Worm (Caenorhabditis elegans) whole organism, L3 larva: ENCODE measurements around the gene F46G10.4.

Experiments used
- R02D3.7 ChIP-seq: fragments of 150-350 bp; optimal IDR thresholded peaks from 2 replicates; lab custom pipeline; 2014; ENCODE audit warnings: missing biosample characterization, missing genetic modification characterization
- ZK546.5 ChIP-seq: sonication (generic microtip); optimal IDR thresholded peaks from 2 replicates; lab custom pipeline; 2017; ENCODE audit warnings: missing biosample characterization, missing genetic modification characterization
- aly-2 ChIP-seq: fragments of 150-350 bp; optimal IDR thresholded peaks from 2 replicates; lab custom pipeline; 2014; ENCODE audit warnings: missing biosample characterization, missing genetic modification characterization
- ama-1 ChIP-seq: fragments of 150-350 bp; optimal IDR thresholded peaks from 2 replicates; lab custom pipeline; 2018
- ceh-16 ChIP-seq: sonication (generic microtip); optimal IDR thresholded peaks from 2 replicates; lab custom pipeline; 2017; ENCODE audit warnings: missing biosample characterization, missing genetic modification characterization
- ceh-28 ChIP-seq: fragments of 150-350 bp; optimal IDR thresholded peaks from 2 replicates; lab custom pipeline; 2014; ENCODE audit warnings: missing biosample characterization, missing genetic modification reagents, missing genetic modification characterization
- ceh-82 ChIP-seq: fragments of 150-350 bp; optimal IDR thresholded peaks from 2 replicates; lab custom pipeline; 2014; ENCODE audit warnings: missing biosample characterization, missing genetic modification characterization
- ceh-9 ChIP-seq: sonication (generic microtip); optimal IDR thresholded peaks from 2 replicates; lab custom pipeline; 2018; ENCODE audit warnings: missing biosample characterization, missing genetic modification characterization
- daf-12 ChIP-seq: fragments of 150-350 bp; optimal IDR thresholded peaks from 2 replicates; lab custom pipeline; 2014; ENCODE audit warnings: missing biosample characterization, missing genetic modification reagents, missing genetic modification characterization
- egl-27 ChIP-seq: sonication (generic microtip); optimal IDR thresholded peaks from 4 replicates; lab custom pipeline; 2017; ENCODE audit warnings: missing biosample characterization, missing genetic modification reagents, missing genetic modification characterization
- egl-5 ChIP-seq: fragments of 150-350 bp; optimal IDR thresholded peaks from 2 replicates; lab custom pipeline; 2017; ENCODE audit warnings: missing biosample characterization, missing genetic modification reagents, missing genetic modification characterization, inconsistent platforms
- elt-1 ChIP-seq: fragments of 150-350 bp; optimal IDR thresholded peaks from 2 replicates; lab custom pipeline; 2014; ENCODE audit warnings: missing biosample characterization, missing genetic modification characterization
- elt-2 ChIP-seq: sonication (generic microtip); optimal IDR thresholded peaks from 2 replicates; lab custom pipeline; 2016; ENCODE audit warnings: missing genetic modification reagents, mild to moderate bottlenecking, missing genetic modification characterization, missing compliant biosample characterization
- elt-3 ChIP-seq, 3 experiments: fragments of 150-350 bp in 1 of 3; sonication (generic microtip) in 2 of 3; optimal IDR thresholded peaks; 2 replicates in 2 of 3; 4 replicates in 1 of 3; lab custom pipeline; 2014 to 2017; ENCODE audit warnings: missing biosample characterization in 3 of 3, missing genetic modification characterization in 3 of 3
- eor-1 ChIP-seq, 2 experiments: fragments of 150-350 bp; optimal IDR thresholded peaks; 2 replicates each; lab custom pipeline; 2014 to 2018; ENCODE audit warnings: missing biosample characterization in 2 of 2, missing genetic modification characterization in 2 of 2
- fkh-10 ChIP-seq: sonication (generic microtip); optimal IDR thresholded peaks from 2 replicates; lab custom pipeline; 2017; ENCODE audit warnings: missing biosample characterization, missing genetic modification reagents, missing genetic modification characterization
- fkh-2 ChIP-seq: fragments of 150-350 bp; optimal IDR thresholded peaks from 2 replicates; lab custom pipeline; 2014; ENCODE audit warnings: missing biosample characterization, missing genetic modification reagents, missing genetic modification characterization
- fos-1 ChIP-seq: fragments of 150-350 bp; optimal IDR thresholded peaks from 2 replicates; lab custom pipeline; 2014; ENCODE audit warnings: missing biosample characterization, missing genetic modification characterization
- hmg-11 ChIP-seq: sonication (generic microtip); optimal IDR thresholded peaks from 2 replicates; lab custom pipeline; 2016; ENCODE audit warnings: missing genetic modification characterization, missing compliant biosample characterization
- jun-1 ChIP-seq: fragments of 150-350 bp; optimal IDR thresholded peaks from 2 replicates; lab custom pipeline; 2014; ENCODE audit warnings: missing biosample characterization, missing genetic modification reagents, missing genetic modification characterization
- lin-15B ChIP-seq: fragments of 150-350 bp; optimal IDR thresholded peaks from 2 replicates; lab custom pipeline; 2014; ENCODE audit warnings: missing biosample characterization, missing genetic modification characterization
- lin-39 ChIP-seq: fragments of 150-350 bp; optimal IDR thresholded peaks from 2 replicates; lab custom pipeline; 2018; ENCODE audit warnings: missing biosample characterization, missing genetic modification reagents, missing genetic modification characterization
- lsy-12 ChIP-seq: sonication (generic microtip); optimal IDR thresholded peaks from 2 replicates; lab custom pipeline; 2016; ENCODE audit warnings: mild to moderate bottlenecking, missing genetic modification characterization, missing compliant biosample characterization
- mdl-1 ChIP-seq: fragments of 150-350 bp; optimal IDR thresholded peaks from 2 replicates; lab custom pipeline; 2014; ENCODE audit warnings: missing biosample characterization, missing genetic modification characterization
- mml-1 ChIP-seq: fragments of 150-350 bp; sonication (generic microtip); optimal IDR thresholded peaks from 3 replicates; lab custom pipeline; 2014; ENCODE audit warnings: missing biosample characterization, missing genetic modification characterization
- nfya-1 ChIP-seq: sonication (generic microtip); optimal IDR thresholded peaks from 2 replicates; lab custom pipeline; 2017; ENCODE audit warnings: missing genetic modification characterization, mild to moderate bottlenecking, missing compliant biosample characterization, antibody characterized with exemption, moderate library complexity; ENCODE audit not compliant: insufficient read depth
- nhr-11 ChIP-seq: fragments of 150-350 bp; optimal IDR thresholded peaks from 2 replicates; lab custom pipeline; 2014; ENCODE audit warnings: missing biosample characterization, missing genetic modification characterization
- nhr-12 ChIP-seq: fragments of 150-350 bp; optimal IDR thresholded peaks from 2 replicates; lab custom pipeline; 2014; ENCODE audit warnings: missing biosample characterization, missing genetic modification characterization
- nhr-23 ChIP-seq: fragments of 150-350 bp; optimal IDR thresholded peaks from 2 replicates; lab custom pipeline; 2014; ENCODE audit warnings: missing biosample characterization, missing genetic modification reagents, missing genetic modification characterization
- nhr-237 ChIP-seq: fragments of 150-350 bp; optimal IDR thresholded peaks from 2 replicates; lab custom pipeline; 2014; ENCODE audit warnings: missing biosample characterization, missing genetic modification characterization
- nhr-25 ChIP-seq: sonication (generic microtip); optimal IDR thresholded peaks from 2 replicates; lab custom pipeline; 2017; ENCODE audit warnings: missing biosample characterization, missing genetic modification characterization
- nhr-28 ChIP-seq: fragments of 150-350 bp; optimal IDR thresholded peaks from 2 replicates; lab custom pipeline; 2014; ENCODE audit warnings: missing biosample characterization, missing genetic modification characterization
- nhr-43 ChIP-seq: sonication (generic microtip); optimal IDR thresholded peaks from 2 replicates; lab custom pipeline; 2016; ENCODE audit warnings: mild to moderate bottlenecking, missing genetic modification characterization, missing compliant biosample characterization; ENCODE audit not compliant: poor library complexity, severe bottlenecking
- nhr-67 ChIP-seq: fragments of 150-350 bp; optimal IDR thresholded peaks from 2 replicates; lab custom pipeline; 2014; ENCODE audit warnings: missing biosample characterization, missing genetic modification characterization
- nhr-76 ChIP-seq: fragments of 150-350 bp; sonication (generic microtip); optimal IDR thresholded peaks from 5 replicates; lab custom pipeline; 2014; ENCODE audit warnings: missing biosample characterization, missing genetic modification characterization
- nhr-77 ChIP-seq: fragments of 150-350 bp; optimal IDR thresholded peaks from 2 replicates; lab custom pipeline; 2014; ENCODE audit warnings: missing biosample characterization, missing genetic modification characterization
- pha-4 ChIP-seq: fragments of 150-350 bp; optimal IDR thresholded peaks from 2 replicates; lab custom pipeline; 2014; ENCODE audit warnings: missing biosample characterization, missing genetic modification reagents, missing genetic modification characterization
- pqm-1 ChIP-seq: fragments of 150-350 bp; optimal IDR thresholded peaks from 2 replicates; lab custom pipeline; 2017; ENCODE audit warnings: missing biosample characterization, missing genetic modification characterization, inconsistent platforms
- sea-2 ChIP-seq: fragments of 150-350 bp; sonication (generic microtip); optimal IDR thresholded peaks from 4 replicates; lab custom pipeline; 2014; ENCODE audit warnings: missing biosample characterization, missing genetic modification reagents, missing genetic modification characterization
- skn-1 ChIP-seq: fragments of 150-350 bp; optimal IDR thresholded peaks from 2 replicates; lab custom pipeline; 2014; ENCODE audit warnings: missing biosample characterization, missing genetic modification characterization
- snpc-4 ChIP-seq: fragments of 150-350 bp; optimal IDR thresholded peaks from 2 replicates; lab custom pipeline; 2014; ENCODE audit warnings: missing biosample characterization, missing genetic modification characterization
- tbx-2 ChIP-seq: sonication (generic microtip); optimal IDR thresholded peaks from 2 replicates; lab custom pipeline; 2016; ENCODE audit warnings: mild to moderate bottlenecking, missing genetic modification characterization, missing compliant biosample characterization
- unc-39 ChIP-seq: sonication (generic microtip); optimal IDR thresholded peaks from 4 replicates; lab custom pipeline; 2017; ENCODE audit warnings: missing biosample characterization, missing genetic modification characterization
- unc-62 ChIP-seq: fragments of 150-350 bp; sonication (generic microtip); optimal IDR thresholded peaks from 4 replicates; lab custom pipeline; 2014; ENCODE audit warnings: missing biosample characterization, missing genetic modification reagents, missing genetic modification characterization
- zag-1 ChIP-seq: fragments of 150-350 bp; optimal IDR thresholded peaks from 2 replicates; lab custom pipeline; 2014; ENCODE audit warnings: missing biosample characterization, missing genetic modification characterization
- ztf-11 ChIP-seq: fragments of 150-350 bp; optimal IDR thresholded peaks from 2 replicates; lab custom pipeline; 2014; ENCODE audit warnings: missing biosample characterization, missing genetic modification characterization
- ztf-4 ChIP-seq: fragments of 150-350 bp; optimal IDR thresholded peaks from 2 replicates; lab custom pipeline; 2014; ENCODE audit warnings: missing biosample characterization, missing genetic modification characterization

Gene F46G10.4

DNA sequence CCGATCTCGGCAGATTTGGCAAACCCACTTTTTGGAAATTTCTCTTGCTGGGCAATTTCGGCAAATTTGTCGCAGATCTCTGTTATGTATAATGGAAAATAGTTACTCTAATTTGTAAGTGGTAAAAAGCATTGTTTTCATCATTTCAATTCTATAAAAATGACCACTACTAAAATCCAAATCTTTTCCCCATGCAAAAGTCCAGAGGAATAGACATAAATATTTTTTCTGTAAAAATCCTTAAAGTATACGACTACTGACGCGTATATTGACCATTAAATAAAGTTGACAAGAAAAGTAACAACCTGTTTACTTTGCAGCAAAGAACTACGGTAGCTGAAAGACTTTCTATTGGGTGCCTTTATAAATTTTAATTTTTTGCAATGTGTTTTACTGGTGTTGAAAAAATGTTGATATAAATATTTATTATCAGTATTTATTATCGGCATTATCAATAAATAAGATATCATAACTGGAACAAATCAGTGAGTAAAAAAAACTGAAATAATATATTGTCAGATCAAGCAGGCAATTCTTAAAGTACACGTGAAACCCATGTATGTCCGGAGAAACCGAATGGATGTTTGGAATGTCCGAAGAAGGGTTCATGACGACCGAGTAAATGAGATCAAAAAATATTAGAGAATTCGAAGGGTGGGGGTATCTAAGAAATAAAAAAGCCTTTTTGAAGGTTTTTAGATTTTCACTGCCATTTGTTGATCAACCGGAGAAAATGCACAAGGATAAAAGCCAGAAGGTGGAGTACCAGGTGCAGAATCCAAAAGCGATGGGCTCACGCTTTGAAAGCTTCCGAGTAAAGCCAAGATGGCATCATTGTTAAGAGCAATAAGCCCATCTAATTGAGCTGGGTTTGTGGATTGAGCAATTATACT lies 15.6 kb downstream of the F46G10.4 start:
- TF ChIP-seq nhr-28 (tag; lab: Kevin White, UChicago) (peak; percentile 54), fkh-2 (no peak), elt-2 (tag; lab: Kevin White, UChicago) (peak; percentile 32), pqm-1 (tag; lab: Kevin White, UChicago) (peak; percentile 79), mml-1 (tag; lab: Kevin White, UChicago) (no peak), sea-2 (GFP tag; lab: Kevin White, UChicago) (no peak), nhr-11 (no peak), ceh-9 (no peak), jun-1 (tag; lab: Kevin White, UChicago) (no peak), ceh-28 (no peak), elt-1 (tag; lab: Kevin White, UChicago) (no peak), eor-1 (tag; optimal IDR thresholded peaks at IDR 0.05; lab: Kevin White, UChicago) (peak in 1 of 2 experiments; percentile 36), nhr-67 (tag; lab: Kevin White, UChicago) (peak; percentile 46), snpc-4 (tag; lab: Kevin White, UChicago) (no peak), nhr-25 (no peak), zag-1 (tag; lab: Kevin White, UChicago) (no peak), egl-5 (tag; lab: Kevin White, UChicago) (no peak), pha-4 (tag; lab: Kevin White, UChicago) (peak; percentile 34), nhr-23 (tag; lab: Kevin White, UChicago) (peak; percentile 31), fos-1 (tag; lab: Kevin White, UChicago) (no peak), elt-3 (tag; optimal IDR thresholded peaks at IDR 0.05; lab: Kevin White, UChicago) (peak in 1 of 3 experiments; percentile 67), nhr-77 (tag; lab: Kevin White, UChicago) (no peak), ama-1 (lab: Kevin White, UChicago) (peak; percentile 98), lin-15B (tag; lab: Kevin White, UChicago) (no peak), ztf-4 (tag; lab: Kevin White, UChicago) (peak; percentile 82), ztf-11 (no peak), nhr-12 (tag; lab: Kevin White, UChicago) (no peak), skn-1 (tag; lab: Kevin White, UChicago) (no peak), nhr-76 (tag; lab: Kevin White, UChicago) (no peak), ZK546.5 (tag; lab: Kevin White, UChicago) (no peak), hmg-11 (tag; lab: Kevin White, UChicago) (no peak), nhr-237 (tag; lab: Kevin White, UChicago) (no peak), tbx-2 (tag; lab: Kevin White, UChicago) (peak; percentile 83), unc-62 (GFP tag; lab: Kevin White, UChicago) (no peak), nfya-1 (tag; lab: Kevin White, UChicago) (peak; percentile 10), R02D3.7 (peak; percentile 24), lsy-12 (tag; lab: Kevin White, UChicago) (peak; percentile 63), aly-2 (tag; lab: Kevin White, UChicago) (no peak), ceh-82 (tag; lab: Kevin White, UChicago) (peak; percentile 27), mdl-1 (tag; lab: Kevin White, UChicago) (no peak), nhr-43 (tag; lab: Kevin White, UChicago) (peak; percentile 92), lin-39 (tag; lab: Kevin White, UChicago) (no peak), unc-39 (no peak), fkh-10 (GFP tag; lab: Kevin White, UChicago) (no peak), daf-12 (tag; lab: Kevin White, UChicago) (no peak), ceh-16 (no peak), egl-27 (tag; lab: Kevin White, UChicago) (no peak)
